Worm (Caenorhabditis elegans): ENCODE measurements around the gene rev-3.

The rev-3 gene

DNA sequence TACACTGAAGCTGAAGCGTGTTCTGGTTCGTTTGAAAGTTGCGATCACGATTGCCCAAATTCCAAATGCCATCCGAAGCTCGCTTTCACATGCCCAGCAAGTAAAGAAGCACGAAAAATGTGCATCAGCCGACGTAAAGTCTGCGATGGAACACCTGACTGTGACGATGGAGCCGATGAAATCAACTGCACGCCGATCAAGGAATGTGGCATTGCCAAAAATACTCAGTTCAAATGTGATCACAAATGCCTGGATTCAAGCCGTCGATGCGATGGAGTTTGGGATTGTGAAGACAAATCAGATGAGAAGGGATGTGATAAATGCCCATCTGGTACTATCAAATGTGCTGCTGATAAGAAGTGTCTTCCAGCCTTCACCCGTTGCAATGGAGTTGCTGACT is 61.1 kb downstream of the rev-3 start:
- TF ChIP-seq gmeb-2 (tag; optimal IDR thresholded peaks at IDR 0.05) = no peak
- TF ChIP-seq hlh-6 (tag; optimal IDR thresholded peaks at IDR 0.05) = no peak
- TF ChIP-seq unc-86 (tag; optimal IDR thresholded peaks at IDR 0.05) = no peak
- no peak for TF ChIP-seq hlh-8 (tag; optimal IDR thresholded peaks at IDR 0.05)
- TF ChIP-seq hlh-15 (tag; optimal IDR thresholded peaks at IDR 0.05) = no peak
- no peak for TF ChIP-seq T23F11.4 (GFP tag; optimal IDR thresholded peaks at IDR 0.05)
- TF ChIP-seq tbx-2 (tag; optimal IDR thresholded peaks at IDR 0.05) = no peak
- no peak for TF ChIP-seq madf-2 (tag; optimal IDR thresholded peaks at IDR 0.05)
- TF ChIP-seq pros-1 (tag; optimal IDR thresholded peaks at IDR 0.05) = no peak
- TF ChIP-seq ceh-6 (GFP tag; optimal IDR thresholded peaks at IDR 0.05) = no peak
- no peak for TF ChIP-seq pha-4 (tag; optimal IDR thresholded peaks at IDR 0.05)
- TF ChIP-seq nfya-1 (tag; optimal IDR thresholded peaks at IDR 0.05) = no peak
- TF ChIP-seq fkh-10 (GFP tag; optimal IDR thresholded peaks at IDR 0.05) = no peak
- no peak for TF ChIP-seq ceh-14 (tag; optimal IDR thresholded peaks at IDR 0.05)
- TF ChIP-seq ceh-18 (tag; optimal IDR thresholded peaks at IDR 0.05) = no peak
- no peak for TF ChIP-seq pqm-1 (tag; optimal IDR thresholded peaks at IDR 0.05)
- TF ChIP-seq syd-9 (tag; optimal IDR thresholded peaks at IDR 0.05) = no peak

DNA sequence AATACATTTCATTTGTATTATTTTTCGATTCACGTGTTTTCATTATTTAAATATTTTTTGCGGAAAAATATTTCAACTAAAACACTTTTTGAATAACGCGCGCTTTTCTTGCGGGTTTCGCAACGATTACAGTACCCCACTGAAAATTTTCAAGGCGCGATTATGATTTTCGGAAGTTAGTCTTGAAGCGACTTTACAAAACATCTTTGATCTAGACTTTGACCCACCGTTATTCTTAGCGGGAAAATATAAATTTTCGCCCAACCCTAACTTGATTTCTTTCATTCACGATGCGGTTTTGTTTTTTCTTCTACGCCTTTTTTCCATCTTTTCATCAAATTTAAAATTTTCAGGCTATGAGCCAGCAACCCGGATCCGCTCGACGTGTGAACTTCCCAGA is 62.6 kb downstream of the rev-3 start, which contains the start of gene egg-1:
TSS of gene egg-1 (plus strand) at position 354 of the 400 bp plus-strand sequence.
- TF ChIP-seq tbx-2 (tag; optimal IDR thresholded peaks at IDR 0.05) = no peak
- no peak for TF ChIP-seq syd-9 (tag; optimal IDR thresholded peaks at IDR 0.05)
- TF ChIP-seq tbx-7 (tag; optimal IDR thresholded peaks at IDR 0.05) = no peak
- TF ChIP-seq K02D7.2 (tag; optimal IDR thresholded peaks at IDR 0.05) = no peak
- TF ChIP-seq nhr-232 (tag; optimal IDR thresholded peaks at IDR 0.05) = no peak
- no peak for TF ChIP-seq ref-2 (tag; optimal IDR thresholded peaks at IDR 0.05)
- TF ChIP-seq ceh-14 (tag; optimal IDR thresholded peaks at IDR 0.05) = no peak
- TF ChIP-seq F13H6.1 (tag; optimal IDR thresholded peaks at IDR 0.05) = no peak
- no peak for TF ChIP-seq ceh-48 (tag; optimal IDR thresholded peaks at IDR 0.05)
- TF ChIP-seq ceh-31 (tag; optimal IDR thresholded peaks at IDR 0.05) = no peak
- TF ChIP-seq zip-5 (tag; optimal IDR thresholded peaks at IDR 0.05) = no peak
- TF ChIP-seq fkh-6 (tag; optimal IDR thresholded peaks at IDR 0.05) = no peak
